Worm (Caenorhabditis elegans): ENCODE results near the gene rcan-1.

Gene rcan-1

ce11 chrIII:5665278-5665677, 18.6 kb downstream of the rcan-1 start:
- TF ChIP-seq egl-27 (tag; optimal IDR thresholded peaks at IDR 0.05) (no peak), nhr-25 (tag; optimal IDR thresholded peaks at IDR 0.05) (peak; percentile 58), jun-1 (tag; optimal IDR thresholded peaks at IDR 0.05) (no peak), nhr-237 (tag; optimal IDR thresholded peaks at IDR 0.05) (no peak), zag-1 (tag; optimal IDR thresholded peaks at IDR 0.05) (no peak), elt-1 (tag; optimal IDR thresholded peaks at IDR 0.05) (no peak), lin-39 (tag; optimal IDR thresholded peaks at IDR 0.05) (no peak), pha-4 (tag; optimal IDR thresholded peaks at IDR 0.05) (peak; percentile 86), ceh-16 (tag; optimal IDR thresholded peaks at IDR 0.05) (no peak), hmg-11 (tag; optimal IDR thresholded peaks at IDR 0.05) (no peak)

DNA sequence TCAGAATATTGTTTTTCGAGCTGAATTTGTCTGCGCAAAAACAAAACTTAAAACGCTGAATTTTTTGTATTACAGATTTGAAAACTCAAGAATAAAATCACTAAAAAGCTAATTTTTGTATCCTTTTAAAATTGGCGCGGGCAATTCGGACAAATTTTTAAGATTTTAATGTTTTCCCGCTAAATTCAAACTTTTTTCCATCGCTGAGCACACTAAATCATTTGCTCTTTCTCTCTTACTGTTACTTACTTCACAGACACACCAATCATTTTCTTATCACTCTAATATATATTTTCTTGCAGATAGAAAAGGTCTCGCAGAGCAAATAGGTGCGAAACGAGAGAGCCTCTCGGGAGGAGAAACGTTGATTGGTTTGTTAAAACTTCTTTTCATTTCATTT, 20.0 kb downstream of the rcan-1 start, which contains the start of gene par-3:
par-3 (plus strand) TSS at position 301 of the 400 bp plus-strand sequence.
- no peak for TF ChIP-seq ceh-82 (tag; optimal IDR thresholded peaks at IDR 0.05)
- no peak for TF ChIP-seq ceh-16 (tag; optimal IDR thresholded peaks at IDR 0.05)
- no peak for TF ChIP-seq eor-1 (tag; optimal IDR thresholded peaks at IDR 0.05)
- TF ChIP-seq nhr-77 (tag; optimal IDR thresholded peaks at IDR 0.05): no peak
- no peak for TF ChIP-seq ztf-11 (tag; optimal IDR thresholded peaks at IDR 0.05)
- TF ChIP-seq tbx-2 (tag; optimal IDR thresholded peaks at IDR 0.05): no peak
- TF ChIP-seq nhr-67 (tag; optimal IDR thresholded peaks at IDR 0.05): no peak
- no peak for TF ChIP-seq pha-4 (tag; optimal IDR thresholded peaks at IDR 0.05)
- TF ChIP-seq ceh-28 (tag; optimal IDR thresholded peaks at IDR 0.05): no peak
- no peak for TF ChIP-seq fkh-2 (tag; optimal IDR thresholded peaks at IDR 0.05)
- TF ChIP-seq nhr-237 (tag; optimal IDR thresholded peaks at IDR 0.05): no peak
- no peak for TF ChIP-seq snpc-4 (tag; optimal IDR thresholded peaks at IDR 0.05)
- TF ChIP-seq nhr-25 (tag; optimal IDR thresholded peaks at IDR 0.05): no peak
- TF ChIP-seq skn-1 (tag; optimal IDR thresholded peaks at IDR 0.05): no peak
- no peak for TF ChIP-seq R02D3.7 (tag; optimal IDR thresholded peaks at IDR 0.05)
- TF ChIP-seq mml-1 (tag; optimal IDR thresholded peaks at IDR 0.05): no peak
- no peak for TF ChIP-seq nhr-28 (tag; optimal IDR thresholded peaks at IDR 0.05)
- no peak for TF ChIP-seq lin-15B (tag; optimal IDR thresholded peaks at IDR 0.05)
- no peak for TF ChIP-seq hmg-11 (tag; optimal IDR thresholded peaks at IDR 0.05)
- no peak for TF ChIP-seq ZK546.5 (tag; optimal IDR thresholded peaks at IDR 0.05)

ce11 chrIII:5663521-5663920, 20.4 kb downstream of the rcan-1 start:
- TF ChIP-seq ceh-9 (tag; optimal IDR thresholded peaks at IDR 0.05): no peak
- TF ChIP-seq fos-1 (tag; optimal IDR thresholded peaks at IDR 0.05): no peak
- TF ChIP-seq ztf-4 (tag; optimal IDR thresholded peaks at IDR 0.05): no peak
- no peak for TF ChIP-seq nhr-43 (tag; optimal IDR thresholded peaks at IDR 0.05; ENCODE audit: poor library complexity, severe bottlenecking)
- no peak for TF ChIP-seq fkh-10 (GFP tag; optimal IDR thresholded peaks at IDR 0.05)
- no peak for TF ChIP-seq fkh-2 (tag; optimal IDR thresholded peaks at IDR 0.05)
- no peak for TF ChIP-seq ztf-11 (tag; optimal IDR thresholded peaks at IDR 0.05)
- TF ChIP-seq nhr-77 (tag; optimal IDR thresholded peaks at IDR 0.05): no peak
- no peak for TF ChIP-seq lin-39 (tag; optimal IDR thresholded peaks at IDR 0.05)
- no peak for TF ChIP-seq daf-12 (tag; optimal IDR thresholded peaks at IDR 0.05)
- TF ChIP-seq jun-1 (tag; optimal IDR thresholded peaks at IDR 0.05): no peak
- no peak for TF ChIP-seq elt-3 (tag; optimal IDR thresholded peaks at IDR 0.05)
- TF ChIP-seq nhr-237 (tag; optimal IDR thresholded peaks at IDR 0.05): no peak

DNA sequence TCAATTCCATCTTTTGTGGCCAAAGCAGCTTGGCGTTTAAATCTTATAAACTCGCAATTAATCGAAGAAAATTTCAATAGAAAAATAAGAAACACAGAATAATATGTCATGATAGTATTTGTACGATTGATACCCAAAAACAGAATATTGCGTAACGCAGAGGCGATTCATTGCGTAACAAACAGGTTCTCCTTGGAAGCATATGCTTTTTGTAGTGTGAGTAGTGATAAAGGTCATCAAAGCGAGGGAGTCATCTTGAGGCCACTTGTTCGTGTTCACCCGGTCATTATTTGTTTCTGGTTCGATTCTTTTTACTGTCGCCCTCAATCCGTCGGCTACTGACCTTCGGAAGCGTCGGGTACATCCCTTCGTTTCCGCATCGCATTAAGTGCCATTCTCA, 22.9 kb downstream of the rcan-1 start, which contains the start of gene F54E7.6:
F54E7.6 (minus strand) TSS at position 110 of the 400 bp plus-strand sequence.
- TF ChIP-seq unc-39 (tag; optimal IDR thresholded peaks at IDR 0.05) (no peak), tbx-2 (tag; optimal IDR thresholded peaks at IDR 0.05) (no peak), nhr-23 (tag; optimal IDR thresholded peaks at IDR 0.05) (peak; percentile 46), nhr-43 (tag; optimal IDR thresholded peaks at IDR 0.05; ENCODE audit: poor library complexity, severe bottlenecking) (peak; percentile 3), nhr-25 (tag; optimal IDR thresholded peaks at IDR 0.05) (peak; percentile 87)

- TF ChIP-seq fkh-2 (tag; optimal IDR thresholded peaks at IDR 0.05) (no peak), lin-39 (tag; optimal IDR thresholded peaks at IDR 0.05) (no peak), nhr-237 (tag; optimal IDR thresholded peaks at IDR 0.05) (no peak), elt-1 (tag; optimal IDR thresholded peaks at IDR 0.05) (no peak), R02D3.7 (tag; optimal IDR thresholded peaks at IDR 0.05) (no peak), ztf-11 (tag; optimal IDR thresholded peaks at IDR 0.05) (no peak), nfya-1 (tag; optimal IDR thresholded peaks at IDR 0.05; ENCODE audit: insufficient read depth) (no peak), pqm-1 (tag; optimal IDR thresholded peaks at IDR 0.05) (no peak), snpc-4 (tag; optimal IDR thresholded peaks at IDR 0.05) (no peak), hmg-11 (tag; optimal IDR thresholded peaks at IDR 0.05) (no peak), ztf-4 (tag; optimal IDR thresholded peaks at IDR 0.05) (no peak), ceh-28 (tag; optimal IDR thresholded peaks at IDR 0.05) (no peak), egl-5 (tag; optimal IDR thresholded peaks at IDR 0.05) (no peak), nhr-77 (tag; optimal IDR thresholded peaks at IDR 0.05) (no peak), unc-62 (GFP tag; optimal IDR thresholded peaks at IDR 0.05) (no peak), nhr-23 (tag; optimal IDR thresholded peaks at IDR 0.05) (no peak), ama-1 (optimal IDR thresholded peaks at IDR 0.05) (no peak), ceh-9 (tag; optimal IDR thresholded peaks at IDR 0.05) (no peak)
Measured at ce11 chrIII:5656941-5657340, 27.0 kb downstream of the rcan-1 start, which contains the start of gene sdz-21. Gene sdz-21, minus strand, starts transcription at chrIII:5657041.

Data from whole organism, L3 larva.